Fruit fly (Drosophila melanogaster) whole organism, pupa: ENCODE results near the gene Nnk.

Experiments used
- CG17806 ChIP-seq: fragments of 200-800 bp; sonication (Bioruptor generic); optimal IDR thresholded peaks from 2 replicates; lab custom pipeline; 2018; ENCODE audit warnings: missing biosample characterization, mild to moderate bottlenecking, missing genetic modification characterization, moderate library complexity
- EcR ChIP-seq: fragments of 200-800 bp; sonication (Bioruptor generic); optimal IDR thresholded peaks from 3 replicates; lab custom pipeline; 2019; ENCODE audit warnings: missing biosample characterization, missing genetic modification characterization, mild to moderate bottlenecking, moderate library complexity, missing genetic modification reagents

DNA sequence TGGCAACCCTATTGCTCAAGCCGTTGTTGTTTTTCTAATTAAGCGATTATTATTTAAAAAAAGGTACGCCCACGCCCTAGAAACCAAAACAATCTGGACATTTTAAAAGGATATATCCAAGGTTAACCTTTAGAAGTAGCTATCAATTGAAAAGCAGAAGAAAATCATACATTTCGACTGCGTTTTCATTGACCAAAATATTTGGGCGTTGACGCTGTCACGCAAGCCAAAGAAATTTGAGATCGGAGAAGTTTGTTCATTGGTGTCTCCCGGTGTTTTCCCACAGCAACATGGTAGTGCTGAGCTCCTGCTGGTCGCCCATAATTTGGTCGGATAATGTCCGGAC is 10.0 kb downstream of the Nnk start, which contains the start of gene pasi1:
- no peak for TF ChIP-seq EcR (GFP tag; lab: Kevin White, UChicago)
- TF ChIP-seq CG17806, result no peak
